Worm (Caenorhabditis elegans) whole organism, L4 larva: ENCODE data around the gene ints-6.
"Not testable (repeated sequence)": the region's sequence is repeated elsewhere in the genome, so short reads cannot be mapped to it uniquely, and the experiment has no call there.

Source experiments
- lin-13 ChIP-seq: fragments of 150-350 bp; optimal IDR thresholded peaks from 2 replicates; lab custom pipeline; 2014; ENCODE audit warnings: missing biosample characterization, missing genetic modification reagents, missing genetic modification characterization
- mep-1 ChIP-seq: fragments of 150-350 bp; sonication (generic microtip); optimal IDR thresholded peaks from 3 replicates; lab custom pipeline; 2014; ENCODE audit warnings: missing biosample characterization, missing genetic modification characterization
- unc-130 ChIP-seq: sonication (generic microtip); optimal IDR thresholded peaks from 2 replicates; lab custom pipeline; 2016; ENCODE audit warnings: missing genetic modification reagents, missing genetic modification characterization, missing compliant biosample characterization
- unc-39 ChIP-seq: sonication (generic microtip); optimal IDR thresholded peaks from 2 replicates; lab custom pipeline; 2017; ENCODE audit warnings: missing biosample characterization, missing genetic modification characterization

ce11 chrIV:8667155-8667554 lies 24.4 kb upstream of the ints-6 start:
- TF ChIP-seq unc-39 (tag; lab: Kevin White, UChicago); unc-130; mep-1 (tag; lab: Kevin White, UChicago); lin-13 (GFP tag; lab: Kevin White, UChicago): not testable (repeated sequence)
